Worm (Caenorhabditis elegans) whole organism, midembryonic: ENCODE results near the gene col-163.
"Not testable (repeated sequence)": the region's sequence is repeated elsewhere in the genome, so short reads cannot be mapped to it uniquely, and the experiment has no call there.

ENCODE experiments used
- T22C8.4 ChIP-seq: fragments of 200-800 bp; sonication (Bioruptor generic); IDR thresholded peaks from 2 replicates; pipeline ENCODE4 v1.3.6; 2022; ENCODE audit warnings: missing genetic modification characterization, missing compliant biosample characterization
- cog-1 ChIP-seq: sonication (generic microtip); optimal IDR thresholded peaks from 2 replicates; lab custom pipeline; 2016; ENCODE audit warnings: missing genetic modification characterization, missing compliant biosample characterization
- flt-1 ChIP-seq: fragments of 200-800 bp; sonication (Bioruptor generic); IDR thresholded peaks from 2 replicates; pipeline ENCODE4 v1.3.6; 2022; ENCODE audit warnings: missing genetic modification characterization, missing compliant biosample characterization
- klf-2 ChIP-seq: fragments of 200-800 bp; sonication (Bioruptor generic); conservative IDR thresholded peaks from 2 replicates; pipeline ENCODE4 v1.3.6; 2022; ENCODE audit warnings: missing genetic modification reagents, missing genetic modification characterization, missing compliant biosample characterization
- med-1 ChIP-seq: sonication (generic microtip); optimal IDR thresholded peaks from 2 replicates; lab custom pipeline; 2017; ENCODE audit warnings: missing genetic modification characterization, mild to moderate bottlenecking, missing compliant biosample characterization, antibody characterized with exemption, missing genetic modification reagents; ENCODE audit not compliant: insufficient read depth
- ref-1 ChIP-seq: fragments of 200-800 bp; sonication (Bioruptor generic); conservative IDR thresholded peaks from 2 replicates; pipeline ENCODE4 v1.3.6; 2022; ENCODE audit warnings: missing genetic modification reagents, missing genetic modification characterization, missing compliant biosample characterization
- tab-1 ChIP-seq: fragments of 200-800 bp; sonication (Bioruptor generic); IDR thresholded peaks from 2 replicates; pipeline ENCODE4 v1.3.6; 2022; ENCODE audit warnings: missing genetic modification characterization, missing compliant biosample characterization
- ztf-23 ChIP-seq: fragments of 200-800 bp; sonication (Bioruptor generic); IDR thresholded peaks from 2 replicates; pipeline ENCODE4 v1.3.6; 2022; ENCODE audit warnings: missing genetic modification reagents, missing genetic modification characterization, missing compliant biosample characterization
- ztf-29 ChIP-seq: fragments of 200-800 bp; sonication (Bioruptor generic); IDR thresholded peaks from 2 replicates; pipeline ENCODE4 v1.3.6; 2022; ENCODE audit warnings: missing genetic modification reagents, missing genetic modification characterization, missing compliant biosample characterization

Gene col-163

ce11 chrV:20599795-20600194, at the start of gene col-163:
Gene col-163, plus strand, starts transcription at chrV:20600095.
- TF ChIP-seq tab-1 (GFP tag; lab: Robert Waterston, UW) (no peak), ztf-23 (GFP tag; lab: Robert Waterston, UW) (no peak), T22C8.4 (GFP tag; lab: Robert Waterston, UW) (no peak), ztf-29 (GFP tag; lab: Robert Waterston, UW) (no peak), flt-1 (GFP tag; lab: Robert Waterston, UW) (no peak)

- TF ChIP-seq ztf-29 (GFP tag; lab: Robert Waterston, UW) (no peak), cog-1 (tag; lab: Kevin White, UChicago) (no peak), med-1 (GFP tag; lab: Kevin White, UChicago) (no peak), ztf-23 (GFP tag; lab: Robert Waterston, UW) (no peak), T22C8.4 (GFP tag; lab: Robert Waterston, UW) (no peak), klf-2 (GFP tag; lab: Robert Waterston, UW) (no peak), tab-1 (GFP tag; lab: Robert Waterston, UW) (no peak), ref-1 (GFP tag; lab: Robert Waterston, UW) (no peak), flt-1 (GFP tag; lab: Robert Waterston, UW) (no peak)
Observed at ce11 chrV:20551096-20551495, 48.8 kb upstream of the col-163 start, which contains the start of gene Y38H6C.20. Gene Y38H6C.20, minus strand, starts transcription at chrV:20551196.

ce11 chrV:20552971-20553370, 46.9 kb upstream of the col-163 start, which contains the start of gene vmo-1:
Gene vmo-1, minus strand, starts transcription at chrV:20553071.
- TF ChIP-seq klf-2 (GFP tag; lab: Robert Waterston, UW) (no peak), ref-1 (GFP tag; lab: Robert Waterston, UW) (no peak), T22C8.4 (GFP tag; lab: Robert Waterston, UW) (no peak), med-1 (GFP tag; lab: Kevin White, UChicago) (no peak), flt-1 (GFP tag; lab: Robert Waterston, UW) (no peak), ztf-23 (GFP tag; lab: Robert Waterston, UW) (no peak), ztf-29 (GFP tag; lab: Robert Waterston, UW) (no peak), cog-1 (tag; lab: Kevin White, UChicago) (no peak), tab-1 (GFP tag; lab: Robert Waterston, UW) (no peak)

ce11 chrV:20555120-20555519, 44.8 kb upstream of the col-163 start, which contains the start of gene Y38H6C.21:
Gene Y38H6C.21, minus strand, starts transcription at chrV:20555267.
- TF ChIP-seq T22C8.4 (GFP tag; lab: Robert Waterston, UW) (no peak), ztf-29 (GFP tag; lab: Robert Waterston, UW) (no peak), cog-1 (tag; lab: Kevin White, UChicago) (no peak), med-1 (GFP tag; lab: Kevin White, UChicago) (no peak), ref-1 (GFP tag; lab: Robert Waterston, UW) (no peak), ztf-23 (GFP tag; lab: Robert Waterston, UW) (no peak), klf-2 (GFP tag; lab: Robert Waterston, UW) (no peak), flt-1 (GFP tag; lab: Robert Waterston, UW) (no peak)

ce11 chrV:20556260-20556659, 43.6 kb upstream of the col-163 start, which contains the start of gene Y38H6C.23:
Gene Y38H6C.23, minus strand, starts transcription at chrV:20556360.
- no peak for TF ChIP-seq T22C8.4 (GFP tag; lab: Robert Waterston, UW)
- no peak for TF ChIP-seq tab-1 (GFP tag; lab: Robert Waterston, UW)
- TF ChIP-seq cog-1 (tag; lab: Kevin White, UChicago): no peak
- TF ChIP-seq klf-2 (GFP tag; lab: Robert Waterston, UW): no peak

ce11 chrV:20558270-20558669, 41.6 kb upstream of the col-163 start, which contains the start of gene abf-4:
Gene abf-4, minus strand, starts transcription at chrV:20558370.
- no peak for TF ChIP-seq ztf-23 (GFP tag; lab: Robert Waterston, UW)
- TF ChIP-seq ztf-29 (GFP tag; lab: Robert Waterston, UW): no peak
- no peak for TF ChIP-seq ref-1 (GFP tag; lab: Robert Waterston, UW)
- TF ChIP-seq med-1 (GFP tag; lab: Kevin White, UChicago): no peak
- TF ChIP-seq cog-1 (tag; lab: Kevin White, UChicago): no peak
- TF ChIP-seq T22C8.4 (GFP tag; lab: Robert Waterston, UW): no peak
- TF ChIP-seq klf-2 (GFP tag; lab: Robert Waterston, UW): no peak
- no peak for TF ChIP-seq flt-1 (GFP tag; lab: Robert Waterston, UW)
- TF ChIP-seq tab-1 (GFP tag; lab: Robert Waterston, UW): no peak

ce11 chrV:20561795-20562194, 38.1 kb upstream of the col-163 start, which contains the start of gene F26F2.1:
Gene F26F2.1, minus strand, starts transcription at chrV:20561895.
- TF ChIP-seq cog-1 (tag; lab: Kevin White, UChicago) (no peak), ref-1 (GFP tag; lab: Robert Waterston, UW) (no peak), T22C8.4 (GFP tag; lab: Robert Waterston, UW) (no peak), klf-2 (GFP tag; lab: Robert Waterston, UW) (no peak), flt-1 (GFP tag; lab: Robert Waterston, UW) (no peak), med-1 (GFP tag; lab: Kevin White, UChicago) (no peak), ztf-29 (GFP tag; lab: Robert Waterston, UW) (no peak), tab-1 (GFP tag; lab: Robert Waterston, UW) (no peak), ztf-23 (GFP tag; lab: Robert Waterston, UW) (no peak)

ce11 chrV:20564054-20564453, 35.8 kb upstream of the col-163 start, which contains the start of gene F26F2.13:
Gene F26F2.13, plus strand, starts transcription at chrV:20564354.
- TF ChIP-seq ztf-23, klf-2, tab-1 (GFP tag; lab: Robert Waterston, UW): not testable (repeated sequence)

- no peak for TF ChIP-seq flt-1 (GFP tag; lab: Robert Waterston, UW)
- no peak for TF ChIP-seq T22C8.4 (GFP tag; lab: Robert Waterston, UW)
- TF ChIP-seq ztf-23 (GFP tag; lab: Robert Waterston, UW): no peak
- TF ChIP-seq klf-2 (GFP tag; lab: Robert Waterston, UW): no peak
- no peak for TF ChIP-seq tab-1 (GFP tag; lab: Robert Waterston, UW)
- no peak for TF ChIP-seq ztf-29 (GFP tag; lab: Robert Waterston, UW)
- no peak for TF ChIP-seq med-1 (GFP tag; lab: Kevin White, UChicago)
- no peak for TF ChIP-seq ref-1 (GFP tag; lab: Robert Waterston, UW)
- no peak for TF ChIP-seq cog-1 (tag; lab: Kevin White, UChicago)
Observed at ce11 chrV:20566454-20566853, 33.4 kb upstream of the col-163 start, which contains the start of gene F26F2.3. Gene F26F2.3, minus strand, starts transcription at chrV:20566554.
